Worm (Caenorhabditis elegans) whole organism, L1 larva: Measurements from ENCODE around the gene C53B7.3.
A peak's percentile ranks its signal among the peaks of the same experiment; 100 is the strongest.

Experiments used
- C04F5.9 ChIP-seq: sonication (generic microtip); optimal IDR thresholded peaks from 2 replicates; lab custom pipeline; 2016; ENCODE audit warnings: missing genetic modification characterization, missing compliant biosample characterization
- C34B4.2 ChIP-seq: sonication (generic microtip); optimal IDR thresholded peaks from 2 replicates; lab custom pipeline; 2017; ENCODE audit warnings: mild to moderate bottlenecking, missing genetic modification characterization, missing compliant biosample characterization
- F16B12.6 ChIP-seq: fragments of 150-350 bp; optimal IDR thresholded peaks from 2 replicates; lab custom pipeline; 2014; ENCODE audit warnings: missing biosample characterization, missing genetic modification characterization
- ceh-63 ChIP-seq: fragments of 200-800 bp; sonication (Bioruptor generic); optimal IDR thresholded peaks from 2 replicates; lab custom pipeline; 2018; ENCODE audit warnings: mild to moderate bottlenecking, missing genetic modification characterization, missing compliant biosample characterization
- ceh-8 ChIP-seq: fragments of 200-800 bp; sonication (Bioruptor generic); optimal IDR thresholded peaks from 2 replicates; lab custom pipeline; 2018; ENCODE audit warnings: mild to moderate bottlenecking, missing genetic modification characterization, moderate library complexity, missing compliant biosample characterization
- dsc-1 ChIP-seq: sonication (generic microtip); optimal IDR thresholded peaks from 2 replicates; lab custom pipeline; 2016; ENCODE audit warnings: mild to moderate bottlenecking, missing genetic modification characterization, missing compliant biosample characterization
- efl-1 ChIP-seq, 4 experiments: fragments of 150-350 bp; optimal IDR thresholded peaks in 3 of 4; peaks in 1 of 4; 1 replicate in 1 of 4; 2 replicates in 3 of 4; lab custom pipeline; 2014; ENCODE audit warnings: missing biosample characterization in 2 of 4, missing genetic modification characterization in 2 of 4, missing genetic modification reagents in 2 of 4
- egl-13 ChIP-seq: sonication (generic microtip); optimal IDR thresholded peaks from 2 replicates; lab custom pipeline; 2016; ENCODE audit warnings: missing genotype, missing genetic modification reagents, missing genetic modification characterization, missing compliant biosample characterization
- egl-27 ChIP-seq, 2 experiments: fragments of 150-350 bp in 1 of 2; sonication (generic microtip); optimal IDR thresholded peaks; 3 replicates each; lab custom pipeline; 2017 to 2018; ENCODE audit warnings: missing biosample characterization in 2 of 2, missing genetic modification characterization in 2 of 2, missing genetic modification reagents in 2 of 2
- ets-5 ChIP-seq: fragments of 200-800 bp; sonication (Bioruptor generic); IDR thresholded peaks from 2 replicates; pipeline ENCODE4 v1.3.6; 2022; ENCODE audit warnings: missing genetic modification characterization, missing compliant biosample characterization
- fkh-4 ChIP-seq: sonication (generic microtip); optimal IDR thresholded peaks from 2 replicates; lab custom pipeline; 2016; ENCODE audit warnings: missing compliant biosample characterization, missing genetic modification characterization, borderline replicate concordance
- fos-1 ChIP-seq: fragments of 150-350 bp; optimal IDR thresholded peaks from 2 replicates; lab custom pipeline; 2014; ENCODE audit warnings: missing biosample characterization, missing genetic modification characterization
- lin-14 ChIP-seq: fragments of 200-800 bp; sonication (Bioruptor generic); optimal IDR thresholded peaks from 2 replicates; lab custom pipeline; 2018; ENCODE audit warnings: mild to moderate bottlenecking, missing genetic modification characterization, moderate library complexity, missing compliant biosample characterization
- lin-39 ChIP-seq: fragments of 150-350 bp; optimal IDR thresholded peaks from 2 replicates; lab custom pipeline; 2014; ENCODE audit warnings: missing biosample characterization, missing genetic modification reagents, missing genetic modification characterization
- lir-3 ChIP-seq: sonication (generic microtip); optimal IDR thresholded peaks from 2 replicates; lab custom pipeline; 2016; ENCODE audit warnings: mild to moderate bottlenecking, missing genetic modification characterization, moderate library complexity, missing compliant biosample characterization; ENCODE audit not compliant: poor library complexity
- lsy-2 ChIP-seq, 2 experiments: fragments of 150-350 bp; optimal IDR thresholded peaks; 2 replicates each; lab custom pipeline; 2014; ENCODE audit warnings: missing biosample characterization in 2 of 2, missing genetic modification characterization in 2 of 2
- mdl-1 ChIP-seq, 2 experiments: fragments of 150-350 bp; optimal IDR thresholded peaks; 2 replicates each; lab custom pipeline; 2014 to 2017; ENCODE audit warnings: missing biosample characterization in 2 of 2, missing genetic modification characterization in 2 of 2, inconsistent platforms in 1 of 2
- mef-2 ChIP-seq: fragments of 150-350 bp; optimal IDR thresholded peaks from 2 replicates; lab custom pipeline; 2014; ENCODE audit warnings: missing biosample characterization, missing genetic modification characterization
- mep-1 ChIP-seq: fragments of 150-350 bp; optimal IDR thresholded peaks from 2 replicates; lab custom pipeline; 2014; ENCODE audit warnings: missing biosample characterization, missing genetic modification characterization
- nhr-19 ChIP-seq: fragments of 200-800 bp; sonication (Bioruptor generic); conservative IDR thresholded peaks from 2 replicates; pipeline ENCODE4 v1.3.6; 2022; ENCODE audit warnings: missing genetic modification characterization, missing compliant biosample characterization
- nhr-20 ChIP-seq: sonication (generic microtip); optimal IDR thresholded peaks from 2 replicates; lab custom pipeline; 2016; ENCODE audit warnings: mild to moderate bottlenecking, missing genetic modification characterization, missing compliant biosample characterization
- nhr-28 ChIP-seq: fragments of 150-350 bp; optimal IDR thresholded peaks from 2 replicates; lab custom pipeline; 2014; ENCODE audit warnings: missing biosample characterization, missing genetic modification characterization
- nhr-47 ChIP-seq: sonication (generic microtip); optimal IDR thresholded peaks from 2 replicates; lab custom pipeline; 2016; ENCODE audit warnings: mild to moderate bottlenecking, missing genetic modification characterization, moderate library complexity, missing compliant biosample characterization
- nhr-71 ChIP-seq: sonication (generic microtip); optimal IDR thresholded peaks from 2 replicates; lab custom pipeline; 2016; ENCODE audit warnings: mild to moderate bottlenecking, missing genetic modification characterization, moderate library complexity, missing compliant biosample characterization
- nhr-77 ChIP-seq: fragments of 150-350 bp; optimal IDR thresholded peaks from 2 replicates; lab custom pipeline; 2014; ENCODE audit warnings: missing biosample characterization, missing genetic modification characterization
- pag-3 ChIP-seq: sonication (generic microtip); optimal IDR thresholded peaks from 2 replicates; lab custom pipeline; 2017; ENCODE audit warnings: missing genetic modification characterization, mild to moderate bottlenecking, missing compliant biosample characterization, antibody characterized with exemption, borderline replicate concordance; ENCODE audit not compliant: insufficient read depth
- pqm-1 ChIP-seq: sonication (generic microtip); optimal IDR thresholded peaks from 3 replicates; lab custom pipeline; 2017; ENCODE audit warnings: missing biosample characterization, missing genetic modification characterization
- rnt-1 ChIP-seq: sonication (generic microtip); optimal IDR thresholded peaks from 2 replicates; lab custom pipeline; 2016; ENCODE audit warnings: mild to moderate bottlenecking, missing genetic modification characterization, moderate library complexity, missing compliant biosample characterization
- snu-23 ChIP-seq: sonication (generic microtip); optimal IDR thresholded peaks from 2 replicates; lab custom pipeline; 2016; ENCODE audit warnings: missing genetic modification characterization, missing compliant biosample characterization
- sptf-1 ChIP-seq: fragments of 150-350 bp; optimal IDR thresholded peaks from 2 replicates; lab custom pipeline; 2014; ENCODE audit warnings: missing biosample characterization, missing genetic modification characterization
- sup-37 ChIP-seq: fragments of 200-800 bp; sonication (Bioruptor generic); optimal IDR thresholded peaks from 2 replicates; lab custom pipeline; 2018; ENCODE audit warnings: mild to moderate bottlenecking, missing genetic modification characterization, missing compliant biosample characterization
- tbx-2 ChIP-seq: sonication (generic microtip); optimal IDR thresholded peaks from 2 replicates; lab custom pipeline; 2016; ENCODE audit warnings: missing genetic modification characterization, missing compliant biosample characterization
- tlp-1 ChIP-seq: fragments of 150-350 bp; optimal IDR thresholded peaks from 2 replicates; lab custom pipeline; 2014; ENCODE audit warnings: missing biosample characterization, missing genetic modification characterization
- unc-130 ChIP-seq: fragments of 150-350 bp; optimal IDR thresholded peaks from 2 replicates; lab custom pipeline; 2017; ENCODE audit warnings: missing biosample characterization, missing genetic modification characterization, inconsistent platforms
- vab-15 ChIP-seq: sonication (generic microtip); optimal IDR thresholded peaks from 2 replicates; lab custom pipeline; 2017; ENCODE audit warnings: missing genotype, mild to moderate bottlenecking, missing genetic modification characterization, missing compliant biosample characterization
- zip-4 ChIP-seq: fragments of 200-800 bp; sonication (Bioruptor generic); optimal IDR thresholded peaks from 2 replicates; lab custom pipeline; 2018; ENCODE audit warnings: mild to moderate bottlenecking, missing genetic modification characterization, moderate library complexity, missing compliant biosample characterization
- ztf-4 ChIP-seq: fragments of 150-350 bp; optimal IDR thresholded peaks from 2 replicates; lab custom pipeline; 2014; ENCODE audit warnings: missing biosample characterization, missing genetic modification characterization

C53B7.3 gene

ce11 chrX:6822552-6822951 lies 22.0 kb upstream of the C53B7.3 start:
- TF ChIP-seq vab-15 (tag; lab: Kevin White, UChicago) (no peak), zip-4 (GFP tag; lab: Kevin White, UChicago) (no peak), rnt-1 (peak; percentile 66), nhr-71 (tag; lab: Kevin White, UChicago) (peak; percentile 50), nhr-19 (0 out of 2 replicates have a peak, but pooled peaks have one; percentile 10), fos-1 (no peak), ceh-8 (GFP tag; lab: Kevin White, UChicago) (no peak), dsc-1 (tag; lab: Kevin White, UChicago) (peak; percentile 62), efl-1 (optimal IDR thresholded peaks at IDR 0.05; lab: Kevin White, UChicago) (no peak), efl-1 (GFP tag; optimal IDR thresholded peaks at IDR 0.05 in 1 of 2; lab: Kevin White, UChicago) (peak in 1 of 2 experiments; percentile 24), lin-14 (GFP tag; lab: Kevin White, UChicago) (peak; percentile 43), ceh-63 (no peak), pag-3 (tag; lab: Kevin White, UChicago) (no peak)

ce11 chrX:6823218-6823979 lies 21.2 kb upstream of the C53B7.3 start, which contains the start of gene gei-15:
TSS of gene gei-15 (minus strand) at chrX:6823268.
- TF ChIP-seq nhr-71 (tag; lab: Kevin White, UChicago), result peak; percentile 22
- no peak for TF ChIP-seq sptf-1 (tag; lab: Kevin White, UChicago)
- TF ChIP-seq snu-23 (GFP tag; lab: Kevin White, UChicago), result peak; percentile 23
- no peak for TF ChIP-seq lir-3 (tag; lab: Kevin White, UChicago)
- peak; percentile 52 for TF ChIP-seq dsc-1 (tag; lab: Kevin White, UChicago)
- peak; percentile 52 for TF ChIP-seq rnt-1
- TF ChIP-seq lin-14 (GFP tag; lab: Kevin White, UChicago), result peak; percentile 52
- peak; percentile 90 for TF ChIP-seq pag-3 (tag; lab: Kevin White, UChicago)

- TF ChIP-seq egl-27 (tag; optimal IDR thresholded peaks at IDR 0.05; lab: Kevin White, UChicago), result no peak
- no peak for TF ChIP-seq ets-5 (GFP tag; lab: Robert Waterston, UW)
- peak; percentile 35 for TF ChIP-seq nhr-20 (tag; lab: Kevin White, UChicago)
- TF ChIP-seq unc-130 (tag; lab: Kevin White, UChicago), result peak; percentile 66
- peak; percentile 84 for TF ChIP-seq nhr-71 (tag; lab: Kevin White, UChicago)
- TF ChIP-seq nhr-19, result peak; percentile 59
- TF ChIP-seq lir-3 (tag; lab: Kevin White, UChicago), result no peak
- TF ChIP-seq tbx-2, result peak; percentile 21
- TF ChIP-seq ztf-4 (tag; lab: Kevin White, UChicago), result no peak
- no peak for TF ChIP-seq sup-37 (GFP tag; lab: Kevin White, UChicago)
- peak; percentile 94 for TF ChIP-seq pag-3 (tag; lab: Kevin White, UChicago)
- no peak for TF ChIP-seq nhr-47 (tag; lab: Kevin White, UChicago)
- TF ChIP-seq mep-1 (tag; lab: Kevin White, UChicago), result no peak
- TF ChIP-seq pqm-1 (tag; lab: Kevin White, UChicago), result no peak
- TF ChIP-seq ceh-8 (GFP tag; lab: Kevin White, UChicago), result no peak
- TF ChIP-seq C34B4.2, result no peak
- TF ChIP-seq egl-13 (tag; lab: Kevin White, UChicago), result no peak
- TF ChIP-seq snu-23 (GFP tag; lab: Kevin White, UChicago), result peak; percentile 67
- peak; percentile 63 for TF ChIP-seq mef-2 (tag; lab: Kevin White, UChicago)
- no peak for TF ChIP-seq tlp-1 (tag; lab: Kevin White, UChicago)
- TF ChIP-seq C04F5.9 (tag; lab: Kevin White, UChicago), result no peak
- no peak for TF ChIP-seq nhr-77 (tag; lab: Kevin White, UChicago)
- no peak for TF ChIP-seq F16B12.6
- peak; percentile 21 to 61 for TF ChIP-seq lsy-2 (tag; optimal IDR thresholded peaks at IDR 0.05; lab: Kevin White, UChicago)
- TF ChIP-seq nhr-28 (tag; lab: Kevin White, UChicago), result no peak
- peak; percentile 39 for TF ChIP-seq fkh-4 (tag; lab: Kevin White, UChicago)
- peak; percentile 87 for TF ChIP-seq dsc-1 (tag; lab: Kevin White, UChicago)
- peak; percentile 74 for TF ChIP-seq rnt-1
- peak; percentile 89 for TF ChIP-seq lin-14 (GFP tag; lab: Kevin White, UChicago)
- TF ChIP-seq lin-39 (tag; lab: Kevin White, UChicago), result peak; percentile 40
- peak in 1 of 2 experiments; percentile 37 for TF ChIP-seq mdl-1 (tag; optimal IDR thresholded peaks at IDR 0.05; lab: Kevin White, UChicago)
Observed at ce11 chrX:6825840-6826239, 18.7 kb upstream of the C53B7.3 start, which contains the start of gene F41B4.1. TSS of gene F41B4.1 (minus strand) at chrX:6825862.
